Fruit fly (Drosophila melanogaster) whole organism: ENCODE measurements around the gene CG10874.
A peak's percentile ranks its signal among the peaks of the same experiment; 100 is the strongest.

Source experiments
- CG8478 ChIP-seq: fragments of >200 bp; optimal IDR thresholded peaks from 2 replicates; lab custom pipeline; 2018; ENCODE audit warnings: inconsistent platforms
- EcR ChIP-seq, 2 experiments: fragments of >200 bp; optimal IDR thresholded peaks; 2 replicates each; lab custom pipeline; 2017; ENCODE audit warnings: missing biosample characterization in 2 of 2, missing genetic modification characterization in 2 of 2, missing genetic modification reagents in 2 of 2
- pan ChIP-seq: fragments of >200 bp; optimal IDR thresholded peaks from 2 replicates; lab custom pipeline; 2017
- psq ChIP-seq: fragments of >200 bp; optimal IDR thresholded peaks from 2 replicates; lab custom pipeline; 2017
- usp ChIP-seq: fragments of >200 bp; optimal IDR thresholded peaks from 2 replicates; lab custom pipeline; 2017; ENCODE audit warnings: missing biosample characterization, missing genetic modification characterization, mixed read lengths

DNA sequence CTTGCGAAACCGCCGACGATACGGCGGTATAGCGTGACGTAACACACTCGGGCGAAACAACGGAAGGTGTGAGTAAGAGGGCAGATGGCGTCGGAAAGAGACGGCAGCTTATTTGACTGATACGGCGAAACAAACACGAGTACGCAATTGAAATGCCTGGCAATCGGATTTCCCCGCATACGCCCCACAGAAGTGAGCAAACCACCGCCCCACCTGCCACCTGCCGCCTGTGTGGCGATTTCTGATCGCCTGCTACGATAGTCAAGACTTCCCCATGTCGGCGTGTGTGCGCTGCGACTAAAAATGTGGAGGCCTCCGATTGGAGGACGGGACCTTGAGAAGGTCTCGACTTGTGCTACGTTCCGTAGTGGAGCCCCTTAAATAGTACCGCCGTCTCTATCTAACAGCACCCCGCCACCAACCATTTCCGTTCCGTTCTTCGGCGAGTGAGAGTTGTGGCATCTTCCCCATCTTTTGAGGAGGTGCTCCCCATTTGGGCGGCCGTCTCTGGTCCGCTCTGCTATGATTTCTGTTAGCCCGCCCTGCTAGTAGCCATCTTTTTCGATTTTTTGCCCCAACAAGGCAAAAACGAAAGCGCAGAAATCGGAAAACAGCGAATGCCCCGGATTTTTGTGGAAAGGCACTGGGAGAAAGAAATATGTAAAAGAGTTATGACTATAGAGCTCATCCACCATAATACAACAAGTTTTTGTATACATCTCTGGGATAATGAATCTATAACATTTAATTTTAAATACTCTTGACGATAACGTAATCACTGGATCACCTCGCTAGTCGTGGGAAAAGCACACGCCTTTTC lies 6.6 kb upstream of the CG10874 start:
- TF ChIP-seq usp (GFP tag; lab: Kevin White, UChicago), result no peak
- peak; percentile 65 to 90 for TF ChIP-seq EcR (GFP tag; optimal IDR thresholded peaks at IDR 0.05; lab: Kevin White, UChicago)
- TF ChIP-seq CG8478 (lab: Kevin White, UChicago), result peak; percentile 21
- no peak for TF ChIP-seq psq (lab: Kevin White, UChicago)
- TF ChIP-seq pan (lab: Kevin White, UChicago), result no peak
